Fruit fly (Drosophila melanogaster): ENCODE data around the gene MED17.

The MED17 gene

DNA sequence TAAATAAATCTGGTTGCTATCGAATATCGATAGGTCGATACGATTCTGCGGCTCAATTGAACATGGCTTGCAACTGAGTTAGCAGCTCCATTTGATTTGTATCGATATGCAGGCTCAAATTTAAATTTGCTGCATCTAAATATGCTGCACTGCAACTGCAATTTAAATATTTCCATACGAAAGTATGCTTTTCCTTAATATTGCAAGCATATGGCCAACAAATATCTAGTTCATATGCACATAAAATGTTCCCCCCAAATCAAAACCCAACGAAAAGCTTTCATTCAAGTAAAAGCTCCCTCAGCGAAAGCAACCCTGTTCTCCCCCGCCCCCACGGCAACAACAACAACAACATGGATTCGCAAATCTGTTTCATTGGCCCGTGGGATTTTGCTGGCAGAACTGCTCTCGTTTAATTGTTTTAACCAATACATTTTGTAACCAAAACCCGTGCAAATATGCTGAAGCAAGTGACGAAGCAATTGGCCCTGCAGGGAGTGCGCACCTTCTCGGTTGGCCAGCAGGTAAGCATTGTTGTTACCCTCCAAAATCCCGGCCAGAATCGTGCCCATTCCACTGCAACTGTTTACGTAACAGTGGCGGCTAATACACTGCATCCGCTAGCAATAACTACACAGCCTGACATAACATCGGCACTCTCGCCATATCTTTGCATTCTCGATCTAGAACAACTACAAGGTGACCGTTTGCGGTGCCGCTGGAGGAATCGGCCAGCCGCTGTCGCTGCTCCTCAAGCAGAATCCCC, 37.4 kb downstream of the MED17 start, which contains the start of the genes CG7168 and Mdh2 (continued):
- TF ChIP-seq gfzf (GFP tag; optimal IDR thresholded peaks at IDR 0.05) (peak; percentile 18), hkb (optimal IDR thresholded peaks at IDR 0.05) (no peak), hkb (GFP tag; IDR thresholded peaks at IDR 0.05) (no peak), phol (tag; optimal IDR thresholded peaks at IDR 0.05) (peak; percentile 44), CG2120 (GFP tag; optimal IDR thresholded peaks at IDR 0.05) (peak; percentile 14), CG10321 (GFP tag; IDR thresholded peaks at IDR 0.05) (no peak), Sin3A (optimal IDR thresholded peaks at IDR 0.05) (peak; percentile 60), tio (GFP tag; optimal IDR thresholded peaks at IDR 0.05) (no peak), klu (GFP tag; IDR thresholded peaks at IDR 0.05) (peak; percentile 30; the same call in 1 of the 2 replicates), ind (GFP tag; optimal IDR thresholded peaks at IDR 0.05) (no peak), Hand (GFP tag; optimal IDR thresholded peaks at IDR 0.05) (no peak), chn (GFP tag; optimal IDR thresholded peaks at IDR 0.05) (peak; percentile 9), CG15601 (tag; optimal IDR thresholded peaks at IDR 0.05) (peak; percentile 15)

DNA sequence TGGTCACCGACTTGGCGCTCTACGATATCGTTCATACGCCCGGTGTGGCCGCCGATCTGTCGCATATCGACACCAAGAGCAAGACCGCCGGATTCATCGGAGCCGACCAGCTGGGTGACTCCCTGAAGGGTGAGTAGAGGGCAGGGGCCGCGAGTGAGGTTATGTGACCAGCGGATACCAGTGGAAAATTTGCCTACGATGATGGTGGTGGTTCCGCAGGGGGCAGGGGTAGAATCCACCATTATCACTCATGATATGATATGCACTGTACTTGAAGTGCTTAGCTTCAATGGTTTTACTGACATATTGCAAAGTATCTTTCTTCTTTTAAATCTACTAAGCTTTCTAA, 37.9 kb downstream of the MED17 start:
- no peak for TF ChIP-seq CG32772 (GFP tag; IDR thresholded peaks at IDR 0.05)
- no peak for TF ChIP-seq trem (tag; optimal IDR thresholded peaks at IDR 0.05)
- TF ChIP-seq CG16863 (GFP tag; optimal IDR thresholded peaks at IDR 0.05), result no peak
- TF ChIP-seq Antp (GFP tag; optimal IDR thresholded peaks at IDR 0.05), result no peak
- TF ChIP-seq bigmax (GFP tag; optimal IDR thresholded peaks at IDR 0.05), result peak; percentile 94
- TF ChIP-seq Poxn (GFP tag; IDR thresholded peaks at IDR 0.05), result no peak
- TF ChIP-seq Doc2 (GFP tag; IDR thresholded peaks at IDR 0.05), result no peak
- TF ChIP-seq CG8290 (GFP tag; optimal IDR thresholded peaks at IDR 0.05), result no peak
- no peak for TF ChIP-seq CG8290 (tag; optimal IDR thresholded peaks at IDR 0.05)
- no peak for TF ChIP-seq GATAe (GFP tag; conservative IDR thresholded peaks at IDR 0.05)
- no peak for TF ChIP-seq CG10209 (GFP tag; optimal IDR thresholded peaks at IDR 0.05)
- TF ChIP-seq ci (GFP tag; IDR thresholded peaks at IDR 0.05), result 0 out of 3 replicates have a peak, but pooled peaks have one; percentile 44
- TF ChIP-seq CG17612 (GFP tag; IDR thresholded peaks at IDR 0.05), result no peak
- no peak for TF ChIP-seq CG4617 (GFP tag; optimal IDR thresholded peaks at IDR 0.05; ENCODE audit: borderline replicate concordance)
- TF ChIP-seq CG18764 (GFP tag; optimal IDR thresholded peaks at IDR 0.05), result no peak
- no peak for TF ChIP-seq sqz (GFP tag; optimal IDR thresholded peaks at IDR 0.05)
- TF ChIP-seq CG8478 (optimal IDR thresholded peaks at IDR 0.05), result no peak
- peak; percentile 75 for TF ChIP-seq NFAT (GFP tag; IDR thresholded peaks at IDR 0.05)
- no peak for TF ChIP-seq CG17912 (GFP tag; optimal IDR thresholded peaks at IDR 0.05)
- TF ChIP-seq odd (GFP tag; optimal IDR thresholded peaks at IDR 0.05), result no peak
- no peak for TF ChIP-seq pan (optimal IDR thresholded peaks at IDR 0.05)
- TF ChIP-seq pan (GFP tag; optimal IDR thresholded peaks at IDR 0.05 in 1 of 2, IDR thresholded peaks at IDR 0.05 in 1 of 2), result no peak
- TF ChIP-seq CG11723 (GFP tag; optimal IDR thresholded peaks at IDR 0.05), result no peak
- no peak for TF ChIP-seq oc (tag; optimal IDR thresholded peaks at IDR 0.05)
- TF ChIP-seq CG1832 (GFP tag; optimal IDR thresholded peaks at IDR 0.05), result no peak
- TF ChIP-seq gfzf (GFP tag; optimal IDR thresholded peaks at IDR 0.05), result no peak
- no peak for TF ChIP-seq aop (GFP tag; IDR thresholded peaks at IDR 0.05)
- TF ChIP-seq CG13287 (GFP tag; IDR thresholded peaks at IDR 0.05; ENCODE audit: partially characterized antibody), result no peak
- no peak for TF ChIP-seq Atf6 (GFP tag; IDR thresholded peaks at IDR 0.05)
- TF ChIP-seq CG7963 (GFP tag; IDR thresholded peaks at IDR 0.05; ENCODE audit: partially characterized antibody), result no peak
- TF ChIP-seq ap (GFP tag; IDR thresholded peaks at IDR 0.05), result no peak
- peak; percentile 86 for TF ChIP-seq crol (GFP tag; IDR thresholded peaks at IDR 0.05)
- TF ChIP-seq exex (tag; optimal IDR thresholded peaks at IDR 0.05), result no peak
- TF ChIP-seq ara (GFP tag; IDR thresholded peaks at IDR 0.05), result 0 out of 2 replicates have a peak, but pooled peaks have one; percentile 25
- TF ChIP-seq ERR (GFP tag; optimal IDR thresholded peaks at IDR 0.05), result peak; percentile 92
- TF ChIP-seq CG2116 (GFP tag; optimal IDR thresholded peaks at IDR 0.05), result no peak
- peak; percentile 44 for TF ChIP-seq gcm (GFP tag; optimal IDR thresholded peaks at IDR 0.05)
- TF ChIP-seq CG10431 (GFP tag; optimal IDR thresholded peaks at IDR 0.05), result no peak
- no peak for TF ChIP-seq pzg (GFP tag; optimal IDR thresholded peaks at IDR 0.05)
